Fruit fly (Drosophila melanogaster): ENCODE results near the gene m.

The m gene

dm6 chrX:11728999-11729398, 25.1 kb upstream of the m start, which contains the start of gene inaF-D:
Gene inaF-D (minus strand): TSS chrX:11729099.
- no peak for TF ChIP-seq br (GFP tag; optimal IDR thresholded peaks at IDR 0.05)
- no peak for TF ChIP-seq CG9705 (GFP tag; optimal IDR thresholded peaks at IDR 0.05)
- no peak for TF ChIP-seq GATAd (GFP tag; optimal IDR thresholded peaks at IDR 0.05)
- no peak for TF ChIP-seq woc (GFP tag; optimal IDR thresholded peaks at IDR 0.05)
- no peak for TF ChIP-seq fru (GFP tag; optimal IDR thresholded peaks at IDR 0.05)
- TF ChIP-seq ey (GFP tag; optimal IDR thresholded peaks at IDR 0.05): no peak
- TF ChIP-seq dl (GFP tag; optimal IDR thresholded peaks at IDR 0.05; ENCODE audit: insufficient read depth in 1 of 2, partially characterized antibody in 2 of 2): no peak
- no peak for TF ChIP-seq foxo (GFP tag; optimal IDR thresholded peaks at IDR 0.05)
- TF ChIP-seq HLH106 (tag; optimal IDR thresholded peaks at IDR 0.05): no peak
- TF ChIP-seq N (GFP tag; optimal IDR thresholded peaks at IDR 0.05): no peak
- TF ChIP-seq lola (GFP tag; optimal IDR thresholded peaks at IDR 0.05): no peak
- no peak for TF ChIP-seq CG32264 (GFP tag; optimal IDR thresholded peaks at IDR 0.05)
- TF ChIP-seq Vsx2 (GFP tag; optimal IDR thresholded peaks at IDR 0.05; ENCODE audit: partially characterized antibody): no peak
- TF ChIP-seq Rel (GFP tag; optimal IDR thresholded peaks at IDR 0.05): no peak
- no peak for TF ChIP-seq Rel (tag; optimal IDR thresholded peaks at IDR 0.05)

- no peak for TF ChIP-seq dmrt93B (GFP tag; optimal IDR thresholded peaks at IDR 0.05)
- TF ChIP-seq Rel (GFP tag; optimal IDR thresholded peaks at IDR 0.05): no peak
- no peak for TF ChIP-seq Rel (tag; optimal IDR thresholded peaks at IDR 0.05)
- no peak for TF ChIP-seq Mio (GFP tag; optimal IDR thresholded peaks at IDR 0.05)
- TF ChIP-seq h (GFP tag; optimal IDR thresholded peaks at IDR 0.05): no peak
- TF ChIP-seq brk (GFP tag; optimal IDR thresholded peaks at IDR 0.05): no peak
- TF ChIP-seq CG9705 (GFP tag; optimal IDR thresholded peaks at IDR 0.05): no peak
- TF ChIP-seq ey (GFP tag; optimal IDR thresholded peaks at IDR 0.05): no peak
- TF ChIP-seq OdsH (GFP tag; optimal IDR thresholded peaks at IDR 0.05): no peak
- TF ChIP-seq Sp1 (GFP tag; optimal IDR thresholded peaks at IDR 0.05): no peak
- no peak for TF ChIP-seq tai (GFP tag; optimal IDR thresholded peaks at IDR 0.05)
- TF ChIP-seq sv (GFP tag; optimal IDR thresholded peaks at IDR 0.05): no peak
- no peak for TF ChIP-seq jim (GFP tag; optimal IDR thresholded peaks at IDR 0.05)
- no peak for TF ChIP-seq HLH106 (tag; optimal IDR thresholded peaks at IDR 0.05)
- TF ChIP-seq dsf (GFP tag; optimal IDR thresholded peaks at IDR 0.05; ENCODE audit: borderline replicate concordance): no peak
- TF ChIP-seq br (GFP tag; optimal IDR thresholded peaks at IDR 0.05): no peak
- no peak for TF ChIP-seq N (GFP tag; optimal IDR thresholded peaks at IDR 0.05)
Measured at dm6 chrX:11729993-11730392, 24.1 kb upstream of the m start.

DNA sequence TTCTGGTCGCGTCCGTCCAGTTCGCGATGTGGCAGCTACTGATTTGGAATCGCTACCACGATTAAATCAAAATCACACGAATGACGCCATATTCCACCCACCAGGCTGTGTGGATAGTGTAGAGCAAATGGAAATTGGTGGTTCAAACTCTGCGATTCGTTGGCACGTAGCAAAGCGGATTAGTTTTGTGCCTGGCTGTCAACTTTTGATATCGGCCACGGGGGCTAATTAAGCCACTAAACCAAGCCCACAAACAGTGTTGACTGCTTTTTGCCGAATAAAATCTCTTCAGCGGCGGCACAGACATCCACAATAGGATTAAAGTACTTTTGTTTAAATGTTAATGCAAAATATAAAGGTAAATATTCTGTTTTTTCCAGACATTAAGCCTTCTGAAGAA, 22.4 kb upstream of the m start, which contains the start of gene inaF-C:
Gene inaF-C (minus strand): TSS at position 101 of the 400 bp plus-strand sequence.
- TF ChIP-seq Sp1 (GFP tag; optimal IDR thresholded peaks at IDR 0.05) (no peak), Dif (GFP tag; optimal IDR thresholded peaks at IDR 0.05; ENCODE audit: partially characterized antibody) (no peak), Mio (GFP tag; optimal IDR thresholded peaks at IDR 0.05) (no peak), tai (GFP tag; optimal IDR thresholded peaks at IDR 0.05) (no peak), brk (GFP tag; optimal IDR thresholded peaks at IDR 0.05) (no peak), jim (GFP tag; optimal IDR thresholded peaks at IDR 0.05) (no peak), Abd-B (GFP tag; optimal IDR thresholded peaks at IDR 0.05) (no peak), sv (GFP tag; optimal IDR thresholded peaks at IDR 0.05) (no peak), lola (GFP tag; optimal IDR thresholded peaks at IDR 0.05) (no peak)

dm6 chrX:11732670-11733069, 21.4 kb upstream of the m start, which contains the start of gene inaF-B:
Gene inaF-B (minus strand): TSS chrX:11732770.
- no peak for TF ChIP-seq brk (GFP tag; optimal IDR thresholded peaks at IDR 0.05)
- TF ChIP-seq sage (GFP tag; optimal IDR thresholded peaks at IDR 0.05): no peak
- TF ChIP-seq h (GFP tag; optimal IDR thresholded peaks at IDR 0.05): no peak
- no peak for TF ChIP-seq Sp1 (GFP tag; optimal IDR thresholded peaks at IDR 0.05)
- no peak for TF ChIP-seq Mio (GFP tag; optimal IDR thresholded peaks at IDR 0.05)
- no peak for TF ChIP-seq foxo (GFP tag; optimal IDR thresholded peaks at IDR 0.05)
- TF ChIP-seq Vsx2 (GFP tag; optimal IDR thresholded peaks at IDR 0.05; ENCODE audit: partially characterized antibody): no peak

DNA sequence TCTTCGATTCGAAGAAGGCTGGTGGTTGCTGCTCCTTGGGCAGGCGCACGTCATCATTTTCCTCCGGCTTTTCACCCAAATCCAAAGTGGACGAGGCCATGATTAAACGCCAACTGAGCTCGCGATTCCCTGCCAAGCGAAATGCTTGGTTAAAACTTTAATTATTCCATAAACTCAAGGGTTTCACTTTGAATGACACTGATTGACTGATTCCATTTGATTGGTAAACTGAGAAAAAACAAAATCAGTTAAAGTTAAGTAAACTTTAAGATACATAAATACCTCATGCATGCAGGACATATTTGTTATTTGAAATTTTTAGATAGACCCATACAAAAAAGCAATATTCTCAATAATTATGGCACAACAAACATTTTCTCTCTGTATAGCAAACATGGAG, 20.3 kb upstream of the m start, which contains the start of gene inaF-A:
Gene inaF-A (minus strand): TSS at position 101 of the 400 bp plus-strand sequence.
- TF ChIP-seq fru (GFP tag; optimal IDR thresholded peaks at IDR 0.05): no peak
- TF ChIP-seq CG32264 (GFP tag; optimal IDR thresholded peaks at IDR 0.05): no peak
- no peak for TF ChIP-seq jim (GFP tag; optimal IDR thresholded peaks at IDR 0.05)
- no peak for TF ChIP-seq tai (GFP tag; optimal IDR thresholded peaks at IDR 0.05)
- TF ChIP-seq Jra (GFP tag; optimal IDR thresholded peaks at IDR 0.05): no peak
- no peak for TF ChIP-seq dmrt93B (GFP tag; optimal IDR thresholded peaks at IDR 0.05)
- TF ChIP-seq lola (GFP tag; optimal IDR thresholded peaks at IDR 0.05): no peak
- no peak for TF ChIP-seq rgr (GFP tag; optimal IDR thresholded peaks at IDR 0.05)
- no peak for TF ChIP-seq CrebA (GFP tag; optimal IDR thresholded peaks at IDR 0.05; ENCODE audit: borderline replicate concordance)
- TF ChIP-seq pan (optimal IDR thresholded peaks at IDR 0.05): no peak
- TF ChIP-seq sage (GFP tag; optimal IDR thresholded peaks at IDR 0.05): no peak
- no peak for TF ChIP-seq dl (GFP tag; optimal IDR thresholded peaks at IDR 0.05; ENCODE audit: insufficient read depth in 1 of 2, partially characterized antibody in 2 of 2)
- TF ChIP-seq Rel (GFP tag; optimal IDR thresholded peaks at IDR 0.05): no peak
- TF ChIP-seq Rel (tag; optimal IDR thresholded peaks at IDR 0.05): no peak
- TF ChIP-seq Abd-B (GFP tag; optimal IDR thresholded peaks at IDR 0.05): no peak
- no peak for TF ChIP-seq CG9705 (GFP tag; optimal IDR thresholded peaks at IDR 0.05)

All from whole organism, wandering third instar larva.